Worm (Caenorhabditis elegans) whole organism, early embryonic: Measurements from ENCODE around the gene ZK632.11.

Experiments
- B0310.2 ChIP-seq: sonication (generic microtip); optimal IDR thresholded peaks from 2 replicates; lab custom pipeline; 2016; ENCODE audit warnings: mild to moderate bottlenecking, missing genetic modification characterization, missing compliant biosample characterization
- ama-1 ChIP-seq: fragments of 150-350 bp; optimal IDR thresholded peaks from 2 replicates; lab custom pipeline; 2014
- flt-1 ChIP-seq: fragments of 200-800 bp; sonication (Bioruptor generic); IDR thresholded peaks from 2 replicates; pipeline ENCODE4 v1.3.6; 2022; ENCODE audit warnings: missing genetic modification characterization, missing compliant biosample characterization
- hmbx-1 ChIP-seq: sonication (generic microtip); optimal IDR thresholded peaks from 2 replicates; lab custom pipeline; 2016; ENCODE audit warnings: mild to moderate bottlenecking, missing genetic modification characterization, missing compliant biosample characterization
- hmg-4 ChIP-seq: fragments of 200-800 bp; sonication (Bioruptor generic); optimal IDR thresholded peaks from 2 replicates; lab custom pipeline; 2018; ENCODE audit warnings: mild to moderate bottlenecking, missing genetic modification characterization, missing compliant biosample characterization
- tbx-11 ChIP-seq: fragments of 200-800 bp; sonication (Bioruptor generic); IDR thresholded peaks from 2 replicates; pipeline ENCODE4 v1.3.6; 2022; ENCODE audit warnings: missing genetic modification characterization, missing compliant biosample characterization
- tbx-37 ChIP-seq: fragments of 200-800 bp; sonication (Bioruptor generic); conservative IDR thresholded peaks from 2 replicates; pipeline ENCODE4 v1.3.6; 2022; ENCODE audit warnings: missing genetic modification reagents, missing genetic modification characterization, missing compliant biosample characterization
- tra-4 ChIP-seq: sonication (generic microtip); optimal IDR thresholded peaks from 2 replicates; lab custom pipeline; 2017; ENCODE audit warnings: missing genetic modification characterization, missing compliant biosample characterization

- TF ChIP-seq ama-1 (lab: Kevin White, UChicago) (no peak), hmbx-1 (no peak), B0310.2 (tag; lab: Kevin White, UChicago) (no peak), flt-1 (GFP tag; lab: Robert Waterston, UW) (no peak), tbx-11 (GFP tag; lab: Robert Waterston, UW) (no peak), tbx-37 (GFP tag; lab: Robert Waterston, UW) (no peak), hmg-4 (no peak), tra-4 (tag; lab: Kevin White, UChicago) (no peak)
Measured at ce11 chrIII:9867352-9867751, 39.6 kb downstream of the ZK632.11 start.
